Fruit fly (Drosophila melanogaster) whole organism, embryonic: ENCODE data around the gene eIF3l.
A peak's percentile ranks its signal among the peaks of the same experiment; 100 is the strongest.

Experiments used
- Abd-B ChIP-seq: fragments of 200-800 bp; sonication (Bioruptor generic); optimal IDR thresholded peaks from 2 replicates; lab custom pipeline; 2018; ENCODE audit warnings: missing biosample characterization, mild to moderate bottlenecking, missing genetic modification characterization, moderate library complexity
- Antp ChIP-seq: fragments of 200-800 bp; sonication (Bioruptor generic); optimal IDR thresholded peaks from 3 replicates; lab custom pipeline; 2016; ENCODE audit warnings: missing biosample characterization, missing genetic modification characterization
- CG10366 ChIP-seq: fragments of 200-800 bp; sonication (Bioruptor generic); IDR thresholded peaks from 2 replicates; pipeline ENCODE4 v1.3.6; 2022; ENCODE audit warnings: missing biosample characterization, missing genetic modification characterization
- CG11723 ChIP-seq: fragments of 200-800 bp; sonication (Bioruptor generic); optimal IDR thresholded peaks from 2 replicates; lab custom pipeline; 2017; ENCODE audit warnings: missing biosample characterization, mild to moderate bottlenecking, missing genetic modification characterization
- CG12236 ChIP-seq: fragments of 200-800 bp; sonication (Bioruptor generic); optimal IDR thresholded peaks from 2 replicates; lab custom pipeline; 2016; ENCODE audit warnings: missing biosample characterization, missing genetic modification characterization
- CG14965 ChIP-seq: fragments of 200-800 bp; sonication (Bioruptor generic); optimal IDR thresholded peaks from 2 replicates; lab custom pipeline; 2016; ENCODE audit warnings: missing biosample characterization, missing genetic modification characterization, borderline replicate concordance
- CG1529 ChIP-seq: fragments of 200-800 bp; sonication (Bioruptor generic); optimal IDR thresholded peaks from 3 replicates; lab custom pipeline; 2018; ENCODE audit warnings: missing biosample characterization, missing genetic modification characterization
- CG16779 ChIP-seq: fragments of 200-800 bp; sonication (Bioruptor generic); IDR thresholded peaks from 2 replicates; pipeline ENCODE4 v1.3.6; 2022; ENCODE audit warnings: missing biosample characterization, missing genetic modification characterization
- CG17912 ChIP-seq: fragments of 200-800 bp; sonication (Bioruptor generic); optimal IDR thresholded peaks from 2 replicates; lab custom pipeline; 2018; ENCODE audit warnings: missing biosample characterization, mild to moderate bottlenecking, missing genetic modification characterization
- CG2199 ChIP-seq: fragments of 200-800 bp; sonication (Bioruptor generic); IDR thresholded peaks from 3 replicates; pipeline ENCODE4 v1.3.6; 2022; ENCODE audit warnings: missing biosample characterization, missing genetic modification characterization
- CG2889 ChIP-seq: fragments of 200-800 bp; sonication (Bioruptor generic); IDR thresholded peaks from 3 replicates; pipeline ENCODE4 v1.3.6; 2022; ENCODE audit warnings: missing biosample characterization, missing genetic modification characterization
- CG3407 ChIP-seq: fragments of 200-800 bp; sonication (Bioruptor generic); optimal IDR thresholded peaks from 2 replicates; lab custom pipeline; 2018; ENCODE audit warnings: missing biosample characterization, mild to moderate bottlenecking, missing genetic modification characterization
- CG4854 ChIP-seq: fragments of 200-800 bp; sonication (Bioruptor generic); optimal IDR thresholded peaks from 2 replicates; lab custom pipeline; 2016; ENCODE audit warnings: missing biosample characterization, missing genetic modification characterization, inconsistent platforms
- CG5245 ChIP-seq: fragments of 200-800 bp; sonication (Bioruptor generic); optimal IDR thresholded peaks from 3 replicates; lab custom pipeline; 2016; ENCODE audit warnings: missing biosample characterization, missing genetic modification characterization
- CG7556 ChIP-seq: fragments of 200-800 bp; sonication (Bioruptor generic); optimal IDR thresholded peaks from 2 replicates; lab custom pipeline; 2017; ENCODE audit warnings: missing biosample characterization, mild to moderate bottlenecking, missing genetic modification characterization
- CG7786 ChIP-seq: fragments of 200-800 bp; sonication (Bioruptor generic); optimal IDR thresholded peaks from 2 replicates; lab custom pipeline; 2016; ENCODE audit warnings: missing biosample characterization, missing genetic modification characterization
- CG8089 ChIP-seq: fragments of 200-800 bp; sonication (Bioruptor generic); optimal IDR thresholded peaks from 3 replicates; lab custom pipeline; 2016; ENCODE audit warnings: missing biosample characterization, missing genetic modification characterization
- Fer3 ChIP-seq: fragments of 200-800 bp; sonication (Bioruptor generic); optimal IDR thresholded peaks from 2 replicates; lab custom pipeline; 2018; ENCODE audit warnings: missing biosample characterization, mild to moderate bottlenecking, missing genetic modification characterization, moderate library complexity
- HLH4C ChIP-seq: fragments of 200-800 bp; sonication (Bioruptor generic); IDR thresholded peaks from 3 replicates; pipeline ENCODE4 v1.3.6; 2022; ENCODE audit warnings: missing biosample characterization, missing genetic modification characterization; ENCODE audit not compliant: partially characterized antibody
- MESR4 ChIP-seq: fragments of 200-800 bp; sonication (Bioruptor generic); optimal IDR thresholded peaks from 2 replicates; lab custom pipeline; 2018; ENCODE audit warnings: missing biosample characterization, mild to moderate bottlenecking, missing genetic modification characterization, moderate library complexity
- Med ChIP-seq: fragments of 200-800 bp; sonication (Bioruptor generic); peaks from one replicate; lab custom pipeline; 2016; ENCODE audit warnings: missing biosample characterization, missing genetic modification characterization, mild to moderate bottlenecking, inconsistent platforms, moderate library complexity
- Mes4 ChIP-seq: fragments of 200-800 bp; sonication (Bioruptor generic); optimal IDR thresholded peaks from 2 replicates; lab custom pipeline; 2016; ENCODE audit warnings: missing biosample characterization, missing genetic modification characterization
- Neu2 ChIP-seq: fragments of 200-800 bp; sonication (Bioruptor generic); optimal IDR thresholded peaks from 3 replicates; lab custom pipeline; 2016; ENCODE audit warnings: missing biosample characterization, missing genetic modification characterization, borderline replicate concordance
- Nf-YA ChIP-seq: fragments of 200-800 bp; sonication (Bioruptor generic); IDR thresholded peaks from 2 replicates; pipeline ENCODE4 v1.3.6; 2022; ENCODE audit warnings: missing biosample characterization, missing genetic modification characterization
- Sox102F ChIP-seq: fragments of 200-800 bp; sonication (Bioruptor generic); optimal IDR thresholded peaks from 2 replicates; lab custom pipeline; 2018; ENCODE audit warnings: missing biosample characterization, mild to moderate bottlenecking, missing genetic modification characterization, moderate library complexity
- Stat92E ChIP-seq, 3 experiments: fragments of >200 bp in 2 of 3; fragments of 200-800 bp in 1 of 3; sonication (Bioruptor generic) in 1 of 3; optimal IDR thresholded peaks; 2 replicates each; lab custom pipeline; 2017 to 2019; ENCODE audit warnings: missing biosample characterization in 3 of 3, missing genetic modification characterization in 3 of 3, mild to moderate bottlenecking in 1 of 3, moderate library complexity in 1 of 3
- Usf ChIP-seq: fragments of 200-800 bp; sonication (Bioruptor generic); optimal IDR thresholded peaks from 2 replicates; lab custom pipeline; 2017; ENCODE audit warnings: missing genotype, missing biosample characterization, missing genetic modification characterization
- YL-1 ChIP-seq: fragments of 200-800 bp; sonication (Bioruptor generic); optimal IDR thresholded peaks from 3 replicates; lab custom pipeline; 2017; ENCODE audit warnings: missing biosample characterization, mild to moderate bottlenecking, missing genetic modification characterization
- ash1 ChIP-seq: fragments of 200-800 bp; sonication (Bioruptor generic); optimal IDR thresholded peaks from 2 replicates; lab custom pipeline; 2018; ENCODE audit warnings: missing biosample characterization, mild to moderate bottlenecking, missing genetic modification characterization
- ato ChIP-seq: fragments of 200-800 bp; sonication (Bioruptor generic); IDR thresholded peaks from 2 replicates; pipeline ENCODE4 v1.3.6; 2022; ENCODE audit warnings: missing biosample characterization, missing genetic modification characterization; ENCODE audit not compliant: partially characterized antibody
- bigmax ChIP-seq: fragments of 200-800 bp; sonication (Bioruptor generic); optimal IDR thresholded peaks from 2 replicates; lab custom pipeline; 2018; ENCODE audit warnings: missing biosample characterization, mild to moderate bottlenecking, missing genetic modification characterization
- chm ChIP-seq: fragments of 200-800 bp; sonication (Bioruptor generic); IDR thresholded peaks from 2 replicates; pipeline ENCODE4 v1.3.6; 2022; ENCODE audit warnings: missing biosample characterization, missing genetic modification characterization
- crol ChIP-seq: fragments of 200-800 bp; sonication (Bioruptor generic); IDR thresholded peaks from 2 replicates; pipeline ENCODE4 v1.3.6; 2022; ENCODE audit warnings: missing biosample characterization, missing genetic modification characterization
- dan ChIP-seq: fragments of 200-800 bp; sonication (Bioruptor generic); IDR thresholded peaks from 2 replicates; pipeline ENCODE4 v1.3.6; 2022; ENCODE audit warnings: missing biosample characterization, missing genetic modification characterization
- eve ChIP-seq, 2 experiments: fragments of >200 bp; optimal IDR thresholded peaks; 2 replicates each; lab custom pipeline; 2017; ENCODE audit warnings: missing biosample characterization in 2 of 2, missing genetic modification characterization in 2 of 2
- fru ChIP-seq: fragments of >200 bp; optimal IDR thresholded peaks from 2 replicates; lab custom pipeline; 2017
- gsb ChIP-seq: fragments of 200-800 bp; sonication (Bioruptor generic); IDR thresholded peaks from 2 replicates; pipeline ENCODE4 v1.3.6; 2022; ENCODE audit warnings: missing biosample characterization, missing genetic modification characterization
- gsb-n ChIP-seq: fragments of 200-800 bp; sonication (Bioruptor generic); optimal IDR thresholded peaks from 3 replicates; lab custom pipeline; 2018; ENCODE audit warnings: missing biosample characterization, mild to moderate bottlenecking, missing genetic modification characterization
- h ChIP-seq: fragments of >200 bp; optimal IDR thresholded peaks from 2 replicates; lab custom pipeline; 2017
- ham ChIP-seq: fragments of 200-800 bp; sonication (Bioruptor generic); IDR thresholded peaks from 2 replicates; pipeline ENCODE4 v1.3.6; 2022; ENCODE audit warnings: missing biosample characterization, missing genetic modification characterization
- jigr1 ChIP-seq: fragments of 200-800 bp; sonication (Bioruptor generic); IDR thresholded peaks from 3 replicates; pipeline ENCODE4 v1.3.6; 2022; ENCODE audit warnings: missing biosample characterization, missing genetic modification characterization
- pho ChIP-seq: fragments of 200-800 bp; sonication (Bioruptor generic); optimal IDR thresholded peaks from 2 replicates; lab custom pipeline; 2016; ENCODE audit warnings: missing biosample characterization, missing genetic modification characterization
- pros ChIP-seq: fragments of 200-800 bp; sonication (Bioruptor generic); optimal IDR thresholded peaks from 3 replicates; lab custom pipeline; 2019; ENCODE audit warnings: missing biosample characterization, mild to moderate bottlenecking, missing genetic modification characterization, moderate library complexity
- pum ChIP-seq: fragments of 200-800 bp; sonication (Bioruptor generic); optimal IDR thresholded peaks from 2 replicates; lab custom pipeline; 2016; ENCODE audit warnings: missing biosample characterization, missing genetic modification characterization
- repo ChIP-seq: fragments of 200-800 bp; sonication (Bioruptor generic); optimal IDR thresholded peaks from 2 replicates; lab custom pipeline; 2016; ENCODE audit warnings: missing biosample characterization, missing genetic modification characterization
- sc ChIP-seq, 3 experiments: fragments of >200 bp in 2 of 3; fragments of 200-800 bp in 1 of 3; sonication (Bioruptor generic) in 1 of 3; optimal IDR thresholded peaks; 2 replicates in 2 of 3; 3 replicates in 1 of 3; lab custom pipeline; 2017; ENCODE audit warnings: mild to moderate bottlenecking in 1 of 3, missing biosample characterization in 1 of 3, missing genetic modification characterization in 1 of 3, missing genetic modification reagents in 1 of 3
- sens ChIP-seq: fragments of 200-800 bp; sonication (Bioruptor generic); peaks from one replicate; lab custom pipeline; 2016; ENCODE audit warnings: missing biosample characterization, missing genetic modification characterization
- sisA ChIP-seq: fragments of 200-800 bp; sonication (Bioruptor generic); IDR thresholded peaks from 2 replicates; pipeline ENCODE4 v1.3.6; 2022; ENCODE audit warnings: missing biosample characterization, missing genetic modification characterization
- sna ChIP-seq: fragments of 200-800 bp; sonication (Bioruptor generic); IDR thresholded peaks from 2 replicates; pipeline ENCODE4 v1.3.6; 2022; ENCODE audit warnings: missing biosample characterization, missing genetic modification characterization; ENCODE audit not compliant: partially characterized antibody
- so ChIP-seq: fragments of 200-800 bp; sonication (Bioruptor generic); IDR thresholded peaks from 3 replicates; pipeline ENCODE4 v1.3.6; 2022; ENCODE audit warnings: missing biosample characterization, missing genetic modification characterization

Gene eIF3l

DNA sequence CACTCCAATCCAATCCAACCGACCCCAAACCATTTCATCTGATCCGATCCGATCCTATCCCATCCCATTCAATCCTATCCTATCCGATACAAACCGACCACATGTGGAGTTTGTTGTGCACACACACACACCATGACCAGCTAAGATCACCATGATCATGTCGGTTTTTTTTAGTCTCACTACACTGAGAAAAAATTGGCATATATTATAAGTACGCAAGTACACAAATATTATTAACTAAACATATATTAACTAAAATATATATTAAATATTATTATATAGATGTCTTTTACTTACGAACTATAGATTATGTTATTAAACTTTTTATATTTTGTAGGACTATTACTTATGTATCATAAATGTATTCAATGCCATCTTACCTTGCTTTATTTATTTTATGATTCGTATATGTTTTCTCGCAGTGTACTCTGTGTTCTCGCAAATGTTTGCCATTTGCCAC, 43.9 kb downstream of the eIF3l start (continued):
- no peak for TF ChIP-seq gsb-n (tag; lab: Kevin White, UChicago)
- no peak for TF ChIP-seq Nf-YA
- TF ChIP-seq pho (GFP tag; lab: Kevin White, UChicago): no peak
- no peak for TF ChIP-seq sc (optimal IDR thresholded peaks at IDR 0.05; lab: Kevin White, UChicago)
- TF ChIP-seq sc (GFP tag; optimal IDR thresholded peaks at IDR 0.05; lab: Kevin White, UChicago): no peak
- no peak for TF ChIP-seq CG3407
- no peak for TF ChIP-seq CG10366 (GFP tag; lab: Robert Waterston, UW)
- no peak for TF ChIP-seq CG14965 (GFP tag; lab: Kevin White, UChicago)
- no peak for TF ChIP-seq HLH4C (GFP tag; lab: Robert Waterston, UW)
- no peak for TF ChIP-seq so (GFP tag; lab: Robert Waterston, UW)
- no peak for TF ChIP-seq jigr1 (GFP tag; lab: Robert Waterston, UW)
- TF ChIP-seq Usf (GFP tag; lab: Kevin White, UChicago): no peak
- no peak for TF ChIP-seq gsb (GFP tag; lab: Robert Waterston, UW)
- no peak for TF ChIP-seq CG4854 (GFP tag; lab: Kevin White, UChicago)
- no peak for TF ChIP-seq CG11723 (GFP tag; lab: Kevin White, UChicago)
- no peak for TF ChIP-seq CG12236 (GFP tag; lab: Kevin White, UChicago)
- TF ChIP-seq Med (GFP tag; lab: Kevin White, UChicago): no peak
- no peak for TF ChIP-seq CG5245 (GFP tag; lab: Kevin White, UChicago)
- no peak for TF ChIP-seq pum
- TF ChIP-seq CG2889 (GFP tag; lab: Robert Waterston, UW): no peak
- TF ChIP-seq Mes4 (GFP tag; lab: Kevin White, UChicago): no peak
- TF ChIP-seq pros: no peak
- TF ChIP-seq sisA (GFP tag; lab: Robert Waterston, UW): no peak

DNA sequence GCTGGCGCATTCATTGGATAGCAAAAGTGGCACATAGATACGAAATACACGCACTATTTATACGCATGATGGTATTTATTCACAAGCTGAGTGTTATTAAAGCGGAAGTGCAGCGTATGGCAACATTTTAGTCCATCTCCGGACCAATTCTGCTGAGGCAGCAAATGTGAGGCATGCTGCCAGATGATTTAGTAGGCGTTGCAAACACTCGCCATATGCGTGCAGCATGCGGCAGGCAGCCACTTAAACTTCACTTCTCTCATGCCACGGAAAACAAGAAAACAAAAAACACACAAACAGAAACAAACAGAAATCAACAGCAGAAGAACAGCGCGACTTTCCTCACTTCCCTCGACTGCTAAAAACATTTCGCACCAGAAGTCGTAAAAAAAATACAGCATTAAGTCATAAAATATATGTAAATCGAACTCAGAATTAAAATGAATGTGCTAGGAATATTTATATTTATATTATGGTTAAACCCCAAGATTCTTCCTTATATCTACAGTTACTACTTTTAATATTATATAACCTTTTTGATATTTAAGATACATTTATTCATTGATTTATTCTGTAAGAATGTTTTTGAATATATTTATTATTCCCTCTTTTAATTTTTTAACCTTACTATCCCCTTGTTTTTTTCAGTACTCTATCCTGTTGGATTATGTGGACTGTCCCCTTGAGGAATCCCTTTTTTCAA, 46.4 kb downstream of the eIF3l start:
- TF ChIP-seq ato (no peak), CG17912 (GFP tag; lab: Kevin White, UChicago) (no peak), Stat92E (GFP tag; optimal IDR thresholded peaks at IDR 0.05; lab: Kevin White, UChicago) (no peak), crol (GFP tag; lab: Robert Waterston, UW) (no peak), sna (GFP tag; lab: Robert Waterston, UW) (no peak), Sox102F (GFP tag; lab: Kevin White, UChicago) (no peak), chm (GFP tag; lab: Robert Waterston, UW) (no peak), CG7786 (GFP tag; lab: Kevin White, UChicago) (no peak), Antp (GFP tag; lab: Kevin White, UChicago) (no peak), CG7556 (no peak), bigmax (GFP tag; lab: Kevin White, UChicago) (no peak), Abd-B (GFP tag; lab: Kevin White, UChicago) (no peak), h (lab: Kevin White, UChicago) (no peak), Neu2 (GFP tag; lab: Kevin White, UChicago) (no peak), fru (lab: Kevin White, UChicago) (no peak), dan (GFP tag; lab: Robert Waterston, UW) (no peak), CG1529 (GFP tag; lab: Kevin White, UChicago) (no peak), Fer3 (tag; lab: Kevin White, UChicago) (no peak), YL-1 (no peak), MESR4 (no peak), sens (GFP tag; lab: Kevin White, UChicago) (peak; percentile 58), repo (GFP tag; lab: Kevin White, UChicago) (no peak), CG8089 (GFP tag; lab: Kevin White, UChicago) (no peak), ash1 (no peak), ham (GFP tag; lab: Robert Waterston, UW) (no peak), CG2199 (peak; percentile 79; the same call in 2 of the 3 replicates), eve (GFP tag; optimal IDR thresholded peaks at IDR 0.05; lab: Kevin White, UChicago) (no peak), CG16779 (GFP tag; lab: Robert Waterston, UW) (peak; percentile 19; the same call in 1 of the 2 replicates)
